Worm (Caenorhabditis elegans) whole organism, L1 larva: ENCODE data around the gene tomm-70.
A peak's percentile ranks its signal among the peaks of the same experiment; 100 is the strongest.

Experiments
- C04F5.9 ChIP-seq: sonication (generic microtip); optimal IDR thresholded peaks from 2 replicates; lab custom pipeline; 2016; ENCODE audit warnings: missing genetic modification characterization, missing compliant biosample characterization
- C34B4.2 ChIP-seq: sonication (generic microtip); optimal IDR thresholded peaks from 2 replicates; lab custom pipeline; 2017; ENCODE audit warnings: mild to moderate bottlenecking, missing genetic modification characterization, missing compliant biosample characterization
- F16B12.6 ChIP-seq: fragments of 150-350 bp; optimal IDR thresholded peaks from 2 replicates; lab custom pipeline; 2014; ENCODE audit warnings: missing biosample characterization, missing genetic modification characterization
- alr-1 ChIP-seq: fragments of 200-800 bp; sonication (Bioruptor generic); optimal IDR thresholded peaks from 2 replicates; lab custom pipeline; 2018; ENCODE audit warnings: borderline replicate concordance, mild to moderate bottlenecking, missing genetic modification characterization, missing compliant biosample characterization
- blmp-1 ChIP-seq: fragments of 150-350 bp; optimal IDR thresholded peaks from 2 replicates; lab custom pipeline; 2014; ENCODE audit warnings: missing biosample characterization, missing genetic modification characterization
- ceh-63 ChIP-seq: fragments of 200-800 bp; sonication (Bioruptor generic); optimal IDR thresholded peaks from 2 replicates; lab custom pipeline; 2018; ENCODE audit warnings: mild to moderate bottlenecking, missing genetic modification characterization, missing compliant biosample characterization
- ceh-8 ChIP-seq: fragments of 200-800 bp; sonication (Bioruptor generic); optimal IDR thresholded peaks from 2 replicates; lab custom pipeline; 2018; ENCODE audit warnings: mild to moderate bottlenecking, missing genetic modification characterization, moderate library complexity, missing compliant biosample characterization
- ceh-82 ChIP-seq, 3 experiments: fragments of 150-350 bp in 1 of 3; sonication (generic microtip) in 2 of 3; optimal IDR thresholded peaks; 2 replicates each; lab custom pipeline; 2014 to 2017; ENCODE audit warnings: missing biosample characterization in 3 of 3, missing genetic modification characterization in 3 of 3
- ceh-88 ChIP-seq: fragments of 200-800 bp; sonication (Bioruptor generic); IDR thresholded peaks from 2 replicates; pipeline ENCODE4 v1.3.6; 2022; ENCODE audit warnings: missing genetic modification characterization, missing compliant biosample characterization
- ces-1 ChIP-seq: fragments of 150-350 bp; optimal IDR thresholded peaks from 2 replicates; lab custom pipeline; 2014; ENCODE audit warnings: missing biosample characterization, missing genetic modification reagents, missing genetic modification characterization
- efl-1 ChIP-seq, 4 experiments: fragments of 150-350 bp; optimal IDR thresholded peaks in 3 of 4; peaks in 1 of 4; 1 replicate in 1 of 4; 2 replicates in 3 of 4; lab custom pipeline; 2014; ENCODE audit warnings: missing biosample characterization in 2 of 4, missing genetic modification characterization in 2 of 4, missing genetic modification reagents in 2 of 4
- efl-3 ChIP-seq: fragments of 200-800 bp; sonication (Bioruptor generic); optimal IDR thresholded peaks from 2 replicates; lab custom pipeline; 2018; ENCODE audit warnings: mild to moderate bottlenecking, missing genetic modification characterization, missing compliant biosample characterization
- egl-27 ChIP-seq, 2 experiments: fragments of 150-350 bp in 1 of 2; sonication (generic microtip); optimal IDR thresholded peaks; 3 replicates each; lab custom pipeline; 2017 to 2018; ENCODE audit warnings: missing biosample characterization in 2 of 2, missing genetic modification characterization in 2 of 2, missing genetic modification reagents in 2 of 2
- elt-3 ChIP-seq, 6 experiments: fragments of 150-350 bp in 1 of 6; sonication (generic microtip); optimal IDR thresholded peaks; 2 replicates each; lab custom pipeline; 2017 to 2018; ENCODE audit warnings: missing biosample characterization in 6 of 6, missing genetic modification characterization in 6 of 6, inconsistent platforms in 1 of 6
- fkh-8 ChIP-seq: sonication (generic microtip); optimal IDR thresholded peaks from 2 replicates; lab custom pipeline; 2016; ENCODE audit warnings: mild to moderate bottlenecking, missing genetic modification characterization, missing compliant biosample characterization
- grh-1 ChIP-seq: fragments of 200-800 bp; sonication (Bioruptor generic); IDR thresholded peaks from 2 replicates; pipeline ENCODE4 v1.3.6; 2022; ENCODE audit warnings: missing genetic modification reagents, missing genetic modification characterization, missing compliant biosample characterization
- hlh-17 ChIP-seq: fragments of 200-800 bp; sonication (Bioruptor generic); optimal IDR thresholded peaks from 2 replicates; lab custom pipeline; 2018; ENCODE audit warnings: missing genetic modification characterization, mild to moderate bottlenecking, missing compliant biosample characterization, moderate library complexity, borderline replicate concordance
- lin-13 ChIP-seq: fragments of 150-350 bp; optimal IDR thresholded peaks from 2 replicates; lab custom pipeline; 2014; ENCODE audit warnings: missing biosample characterization, missing genetic modification reagents, missing genetic modification characterization
- lin-35 ChIP-seq, 2 experiments: fragments of 150-350 bp; optimal IDR thresholded peaks; 2 replicates each; lab custom pipeline; 2014; ENCODE audit warnings: missing biosample characterization in 2 of 2, missing genetic modification characterization in 2 of 2, missing genetic modification reagents in 2 of 2
- lir-3 ChIP-seq: sonication (generic microtip); optimal IDR thresholded peaks from 2 replicates; lab custom pipeline; 2016; ENCODE audit warnings: mild to moderate bottlenecking, missing genetic modification characterization, moderate library complexity, missing compliant biosample characterization; ENCODE audit not compliant: poor library complexity
- mab-9 ChIP-seq: fragments of 200-800 bp; sonication (Bioruptor generic); IDR thresholded peaks from 2 replicates; pipeline ENCODE4 v1.3.6; 2022; ENCODE audit warnings: missing genetic modification reagents, missing genetic modification characterization, missing compliant biosample characterization
- mef-2 ChIP-seq: fragments of 150-350 bp; optimal IDR thresholded peaks from 2 replicates; lab custom pipeline; 2014; ENCODE audit warnings: missing biosample characterization, missing genetic modification characterization
- nhr-11 ChIP-seq: fragments of 150-350 bp; optimal IDR thresholded peaks from 2 replicates; lab custom pipeline; 2014; ENCODE audit warnings: missing biosample characterization, missing genetic modification characterization
- nhr-12 ChIP-seq: sonication (generic microtip); optimal IDR thresholded peaks from 2 replicates; lab custom pipeline; 2017; ENCODE audit warnings: missing biosample characterization, missing genetic modification characterization
- nhr-19 ChIP-seq: fragments of 200-800 bp; sonication (Bioruptor generic); conservative IDR thresholded peaks from 2 replicates; pipeline ENCODE4 v1.3.6; 2022; ENCODE audit warnings: missing genetic modification characterization, missing compliant biosample characterization
- nhr-237 ChIP-seq: fragments of 150-350 bp; optimal IDR thresholded peaks from 2 replicates; lab custom pipeline; 2014; ENCODE audit warnings: missing biosample characterization, missing genetic modification characterization
- nhr-47 ChIP-seq: sonication (generic microtip); optimal IDR thresholded peaks from 2 replicates; lab custom pipeline; 2016; ENCODE audit warnings: mild to moderate bottlenecking, missing genetic modification characterization, moderate library complexity, missing compliant biosample characterization
- nhr-84 ChIP-seq: sonication (generic microtip); optimal IDR thresholded peaks from 2 replicates; lab custom pipeline; 2017; ENCODE audit warnings: missing biosample characterization, missing genetic modification characterization
- nhr-90 ChIP-seq: sonication (generic microtip); optimal IDR thresholded peaks from 2 replicates; lab custom pipeline; 2016; ENCODE audit warnings: mild to moderate bottlenecking, missing genetic modification characterization, missing compliant biosample characterization; ENCODE audit not compliant: poor library complexity
- pax-3 ChIP-seq: fragments of 200-800 bp; sonication (Bioruptor generic); optimal IDR thresholded peaks from 2 replicates; lab custom pipeline; 2018; ENCODE audit warnings: mild to moderate bottlenecking, missing genetic modification characterization, moderate library complexity, missing compliant biosample characterization
- rnt-1 ChIP-seq: sonication (generic microtip); optimal IDR thresholded peaks from 2 replicates; lab custom pipeline; 2016; ENCODE audit warnings: mild to moderate bottlenecking, missing genetic modification characterization, moderate library complexity, missing compliant biosample characterization
- snpc-4 ChIP-seq: fragments of 150-350 bp; optimal IDR thresholded peaks from 2 replicates; lab custom pipeline; 2014; ENCODE audit warnings: missing biosample characterization, missing genetic modification characterization
- snu-23 ChIP-seq: sonication (generic microtip); optimal IDR thresholded peaks from 2 replicates; lab custom pipeline; 2016; ENCODE audit warnings: missing genetic modification characterization, missing compliant biosample characterization
- sptf-1 ChIP-seq: fragments of 150-350 bp; optimal IDR thresholded peaks from 2 replicates; lab custom pipeline; 2014; ENCODE audit warnings: missing biosample characterization, missing genetic modification characterization
- sup-37 ChIP-seq: fragments of 200-800 bp; sonication (Bioruptor generic); optimal IDR thresholded peaks from 2 replicates; lab custom pipeline; 2018; ENCODE audit warnings: mild to moderate bottlenecking, missing genetic modification characterization, missing compliant biosample characterization
- unc-130 ChIP-seq: fragments of 150-350 bp; optimal IDR thresholded peaks from 2 replicates; lab custom pipeline; 2017; ENCODE audit warnings: missing biosample characterization, missing genetic modification characterization, inconsistent platforms
- unc-62 ChIP-seq: fragments of 150-350 bp; optimal IDR thresholded peaks from 2 replicates; lab custom pipeline; 2014; ENCODE audit warnings: missing biosample characterization, missing genetic modification reagents, missing genetic modification characterization
- unc-86 ChIP-seq: sonication (generic microtip); optimal IDR thresholded peaks from 2 replicates; lab custom pipeline; 2016; ENCODE audit warnings: missing genetic modification characterization, missing compliant biosample characterization
- unc-98 ChIP-seq: fragments of 200-800 bp; sonication (Bioruptor generic); IDR thresholded peaks from 2 replicates; pipeline ENCODE4 v1.3.6; 2022; ENCODE audit warnings: missing genetic modification characterization, missing compliant biosample characterization
- vab-15 ChIP-seq: sonication (generic microtip); optimal IDR thresholded peaks from 2 replicates; lab custom pipeline; 2017; ENCODE audit warnings: missing genotype, mild to moderate bottlenecking, missing genetic modification characterization, missing compliant biosample characterization
- xbp-1 ChIP-seq: sonication (generic microtip); optimal IDR thresholded peaks from 2 replicates; lab custom pipeline; 2016; ENCODE audit warnings: missing genetic modification characterization, missing compliant biosample characterization
- zag-1 ChIP-seq: fragments of 150-350 bp; optimal IDR thresholded peaks from 2 replicates; lab custom pipeline; 2014; ENCODE audit warnings: missing biosample characterization, missing genetic modification characterization
- ztf-4 ChIP-seq: fragments of 150-350 bp; optimal IDR thresholded peaks from 2 replicates; lab custom pipeline; 2014; ENCODE audit warnings: missing biosample characterization, missing genetic modification characterization

Gene tomm-70

DNA sequence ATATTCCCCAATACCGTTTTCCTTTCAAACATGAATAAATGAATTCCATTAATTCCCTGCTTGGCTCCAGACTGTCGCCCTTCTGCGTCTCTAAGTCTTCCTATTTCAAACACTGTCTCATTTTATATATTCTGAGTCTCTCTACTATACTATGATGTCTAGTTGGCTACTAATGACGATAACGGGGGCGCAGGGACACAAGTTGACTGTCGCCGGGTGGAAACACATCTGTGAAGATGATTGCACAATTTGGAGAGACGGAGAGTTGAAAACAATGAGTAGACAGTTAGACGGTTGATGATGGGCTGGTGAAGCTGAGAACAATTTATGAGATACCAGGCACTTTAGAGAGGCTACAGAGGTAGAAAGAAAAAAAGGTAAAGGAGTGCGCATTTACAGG, 5.1 kb downstream of the tomm-70 start, which contains the start of gene sma-2 (continued):
- TF ChIP-seq ces-1 (GFP tag; lab: Kevin White, UChicago) = no peak
- TF ChIP-seq lin-13 (GFP tag; lab: Kevin White, UChicago) = peak; percentile 20
- no peak for TF ChIP-seq pax-3 (tag; lab: Kevin White, UChicago)
- TF ChIP-seq vab-15 (tag; lab: Kevin White, UChicago) = no peak
- no peak for TF ChIP-seq efl-3 (GFP tag; lab: Kevin White, UChicago)
- TF ChIP-seq unc-86 (tag; lab: Kevin White, UChicago) = no peak
- TF ChIP-seq nhr-19 = peak; percentile 48
- peak in 2 of 6 experiments; percentile 9 to 48 for TF ChIP-seq elt-3 (tag; optimal IDR thresholded peaks at IDR 0.05; lab: Kevin White, UChicago)
- TF ChIP-seq nhr-12 (tag; lab: Kevin White, UChicago) = no peak
- no peak for TF ChIP-seq unc-98 (GFP tag; lab: Robert Waterston, UW)
- TF ChIP-seq lin-35 (GFP tag; optimal IDR thresholded peaks at IDR 0.05; lab: Kevin White, UChicago) = peak; percentile 27 to 78
- peak; percentile 21 for TF ChIP-seq lir-3 (tag; lab: Kevin White, UChicago)
- TF ChIP-seq nhr-90 = peak; percentile 76
- TF ChIP-seq ceh-8 (GFP tag; lab: Kevin White, UChicago) = no peak
- TF ChIP-seq efl-1 (optimal IDR thresholded peaks at IDR 0.05; lab: Kevin White, UChicago) = peak; percentile 54 to 55
- peak in 1 of 2 experiments; percentile 94 for TF ChIP-seq efl-1 (GFP tag; optimal IDR thresholded peaks at IDR 0.05 in 1 of 2; lab: Kevin White, UChicago)
- TF ChIP-seq ceh-88 (GFP tag; lab: Robert Waterston, UW) = no peak
- TF ChIP-seq fkh-8 (tag; lab: Kevin White, UChicago) = no peak
- TF ChIP-seq blmp-1 = peak; percentile 84
- TF ChIP-seq zag-1 = no peak
- no peak for TF ChIP-seq sup-37 (GFP tag; lab: Kevin White, UChicago)
- TF ChIP-seq hlh-17 (GFP tag; lab: Kevin White, UChicago) = no peak
- 0 out of 2 replicates have a peak, but pooled peaks have one; percentile 32 for TF ChIP-seq grh-1
- no peak for TF ChIP-seq snpc-4 (tag; lab: Kevin White, UChicago)
- no peak for TF ChIP-seq C34B4.2 (tag; lab: Kevin White, UChicago)
- no peak for TF ChIP-seq nhr-84 (tag; lab: Kevin White, UChicago)
- peak; percentile 45 for TF ChIP-seq nhr-47 (tag; lab: Kevin White, UChicago)
- TF ChIP-seq rnt-1 (tag; lab: Kevin White, UChicago) = peak; percentile 12
- no peak for TF ChIP-seq C04F5.9
- TF ChIP-seq nhr-11 (tag; lab: Kevin White, UChicago) = no peak
- TF ChIP-seq ztf-4 (tag; lab: Kevin White, UChicago) = peak; percentile 14
- peak; percentile 67 for TF ChIP-seq snu-23
- peak; percentile 32 for TF ChIP-seq xbp-1 (tag; lab: Kevin White, UChicago)
- peak; percentile 45 for TF ChIP-seq unc-130 (tag; lab: Kevin White, UChicago)
- TF ChIP-seq F16B12.6 (tag; lab: Kevin White, UChicago) = no peak
- peak in 1 of 3 experiments; percentile 43 for TF ChIP-seq ceh-82 (tag; optimal IDR thresholded peaks at IDR 0.05; lab: Kevin White, UChicago)
- TF ChIP-seq unc-62 (GFP tag; lab: Kevin White, UChicago) = no peak
- no peak for TF ChIP-seq mef-2
- TF ChIP-seq sptf-1 (tag; lab: Kevin White, UChicago) = no peak
- TF ChIP-seq egl-27 (tag; optimal IDR thresholded peaks at IDR 0.05; lab: Kevin White, UChicago) = no peak
- TF ChIP-seq mab-9 (GFP tag; lab: Robert Waterston, UW) = no peak
- TF ChIP-seq nhr-237 (tag; lab: Kevin White, UChicago) = no peak
- TF ChIP-seq alr-1 (tag; lab: Kevin White, UChicago) = no peak
- TF ChIP-seq ceh-63 (GFP tag; lab: Kevin White, UChicago) = no peak
